Worm (Caenorhabditis elegans) whole organism, L4 larva: ENCODE measurements around the gene K09E9.3.
A peak's percentile ranks its signal among the peaks of the same experiment; 100 is the strongest.

Experiments
- F37D6.2 ChIP-seq: sonication (generic microtip); optimal IDR thresholded peaks from 2 replicates; lab custom pipeline; 2016; ENCODE audit warnings: mild to moderate bottlenecking, missing genetic modification characterization, missing compliant biosample characterization
- F49E8.2 ChIP-seq: sonication (generic microtip); optimal IDR thresholded peaks from 2 replicates; lab custom pipeline; 2016; ENCODE audit warnings: missing compliant biosample characterization, mild to moderate bottlenecking, missing genetic modification characterization, borderline replicate concordance
- Y48G9A.11 ChIP-seq: fragments of 200-800 bp; sonication (Bioruptor generic); IDR thresholded peaks from 2 replicates; pipeline ENCODE4 v1.3.6; 2022; ENCODE audit warnings: missing genetic modification reagents, missing genetic modification characterization, missing compliant biosample characterization
- ZK337.2 ChIP-seq: fragments of 200-800 bp; sonication (Bioruptor generic); IDR thresholded peaks from 2 replicates; pipeline ENCODE4 v1.3.6; 2022; ENCODE audit warnings: missing genetic modification reagents, missing genetic modification characterization, missing compliant biosample characterization
- ZK546.5 ChIP-seq, 2 experiments: sonication (generic microtip); optimal IDR thresholded peaks; 2 replicates each; lab custom pipeline; 2017; ENCODE audit warnings: missing biosample characterization in 2 of 2, missing genetic modification characterization in 2 of 2
- aha-1 ChIP-seq: fragments of 150-350 bp; peaks from one replicate; lab custom pipeline; 2014; ENCODE audit warnings: missing biosample characterization, missing genetic modification characterization
- ceh-28 ChIP-seq: fragments of 150-350 bp; optimal IDR thresholded peaks from 2 replicates; lab custom pipeline; 2014; ENCODE audit warnings: missing biosample characterization, missing genetic modification reagents, missing genetic modification characterization
- ceh-32 ChIP-seq: sonication (generic microtip); optimal IDR thresholded peaks from 2 replicates; lab custom pipeline; 2016; ENCODE audit warnings: mild to moderate bottlenecking, missing genetic modification characterization, missing compliant biosample characterization; ENCODE audit not compliant: poor library complexity
- ceh-44 ChIP-seq: fragments of 200-800 bp; sonication (Bioruptor generic); IDR thresholded peaks from 2 replicates; pipeline ENCODE4 v1.3.6; 2022; ENCODE audit warnings: missing genetic modification reagents, missing genetic modification characterization, missing compliant biosample characterization
- ctbp-1 ChIP-seq: fragments of 200-800 bp; sonication (Bioruptor generic); IDR thresholded peaks from 2 replicates; pipeline ENCODE4 v1.3.6; 2022; ENCODE audit warnings: missing genetic modification reagents, missing genetic modification characterization, missing compliant biosample characterization
- daf-16 ChIP-seq, 3 experiments: sonication (generic microtip); optimal IDR thresholded peaks; 2 replicates each; lab custom pipeline; 2016 to 2017; ENCODE audit warnings: missing genetic modification characterization in 3 of 3, missing genetic modification reagents in 3 of 3, mild to moderate bottlenecking in 2 of 3, missing compliant biosample characterization in 2 of 3, missing biosample characterization in 1 of 3, moderate library complexity in 1 of 3
- daf-19 ChIP-seq: fragments of 200-800 bp; sonication (Bioruptor generic); conservative IDR thresholded peaks from 2 replicates; pipeline ENCODE4 v1.3.6; 2022; ENCODE audit warnings: missing genetic modification characterization, missing compliant biosample characterization
- dve-1 ChIP-seq: sonication (generic microtip); optimal IDR thresholded peaks from 2 replicates; lab custom pipeline; 2017; ENCODE audit warnings: antibody characterized with exemption, mild to moderate bottlenecking, missing genetic modification characterization, missing compliant biosample characterization; ENCODE audit not compliant: insufficient read depth
- egl-43 ChIP-seq: fragments of 200-800 bp; sonication (Bioruptor generic); IDR thresholded peaks from 2 replicates; pipeline ENCODE4 v1.3.6; 2022; ENCODE audit warnings: missing genetic modification reagents, missing genetic modification characterization, missing compliant biosample characterization
- fos-1 ChIP-seq: fragments of 150-350 bp; optimal IDR thresholded peaks from 2 replicates; lab custom pipeline; 2014; ENCODE audit warnings: missing biosample characterization, missing genetic modification characterization
- hif-1 ChIP-seq, 2 experiments: sonication (generic microtip); optimal IDR thresholded peaks; 2 replicates each; lab custom pipeline; 2016 to 2017; ENCODE audit warnings: missing compliant biosample characterization in 2 of 2, missing genetic modification characterization in 2 of 2, missing genetic modification reagents in 2 of 2, missing genotype in 2 of 2, mild to moderate bottlenecking in 1 of 2
- hlh-30 ChIP-seq: sonication (generic microtip); optimal IDR thresholded peaks from 2 replicates; lab custom pipeline; 2017; ENCODE audit warnings: antibody characterized with exemption, mild to moderate bottlenecking, missing genetic modification characterization, missing compliant biosample characterization; ENCODE audit not compliant: insufficient read depth
- lim-7 ChIP-seq: fragments of 200-800 bp; sonication (Bioruptor generic); IDR thresholded peaks from 2 replicates; pipeline ENCODE4 v1.3.6; 2022; ENCODE audit warnings: missing genetic modification characterization, missing compliant biosample characterization
- lir-3 ChIP-seq: sonication (generic microtip); optimal IDR thresholded peaks from 2 replicates; lab custom pipeline; 2016; ENCODE audit warnings: mild to moderate bottlenecking, missing genetic modification characterization, missing compliant biosample characterization
- lsy-2 ChIP-seq, 2 experiments: fragments of 150-350 bp in 1 of 2; sonication (generic microtip) in 1 of 2; optimal IDR thresholded peaks; 2 replicates each; lab custom pipeline; 2014 to 2017; ENCODE audit warnings: missing biosample characterization in 2 of 2, missing genetic modification characterization in 2 of 2
- madf-5 ChIP-seq, 2 experiments: fragments of 200-800 bp; sonication (Bioruptor generic); IDR thresholded peaks; 2 replicates each; pipeline ENCODE4 v1.3.6; 2022; ENCODE audit warnings: missing compliant biosample characterization in 2 of 2, missing genetic modification characterization in 2 of 2
- mdl-1 ChIP-seq, 2 experiments: fragments of 150-350 bp in 1 of 2; sonication (generic microtip) in 1 of 2; optimal IDR thresholded peaks; 2 replicates each; lab custom pipeline; 2014 to 2017; ENCODE audit warnings: missing biosample characterization in 2 of 2, missing genetic modification characterization in 2 of 2
- mdt-29 ChIP-seq: fragments of 200-800 bp; sonication (Bioruptor generic); IDR thresholded peaks from 2 replicates; pipeline ENCODE4 v1.3.6; 2022; ENCODE audit warnings: missing genetic modification reagents, missing genetic modification characterization, missing compliant biosample characterization
- mxl-3 ChIP-seq: fragments of 200-800 bp; sonication (Bioruptor generic); optimal IDR thresholded peaks from 2 replicates; lab custom pipeline; 2018; ENCODE audit warnings: mild to moderate bottlenecking, missing genetic modification characterization, missing compliant biosample characterization
- nhr-11 ChIP-seq: fragments of 150-350 bp; optimal IDR thresholded peaks from 2 replicates; lab custom pipeline; 2014; ENCODE audit warnings: missing biosample characterization, missing genetic modification characterization
- nhr-28 ChIP-seq: fragments of 150-350 bp; optimal IDR thresholded peaks from 2 replicates; lab custom pipeline; 2014; ENCODE audit warnings: missing biosample characterization, missing genetic modification characterization
- nhr-6 ChIP-seq: fragments of 150-350 bp; optimal IDR thresholded peaks from 2 replicates; lab custom pipeline; 2014; ENCODE audit warnings: missing biosample characterization, missing genetic modification characterization
- nhr-76 ChIP-seq: fragments of 150-350 bp; optimal IDR thresholded peaks from 2 replicates; lab custom pipeline; 2014; ENCODE audit warnings: missing biosample characterization, missing genetic modification characterization
- pha-4 ChIP-seq, 2 experiments: fragments of 150-350 bp in 1 of 2; fragments of 200-800 bp in 1 of 2; sonication (Bioruptor generic) in 1 of 2; IDR thresholded peaks in 1 of 2; optimal IDR thresholded peaks in 1 of 2; 2 replicates each; pipeline versions ENCODE4 v1.3.6 to Lab custom; 2014 to 2022; ENCODE audit warnings: missing genetic modification characterization in 2 of 2, missing genetic modification reagents in 2 of 2, missing biosample characterization in 1 of 2, missing compliant biosample characterization in 1 of 2
- pqm-1 ChIP-seq: sonication (generic microtip); optimal IDR thresholded peaks from 2 replicates; lab custom pipeline; 2017; ENCODE audit warnings: missing biosample characterization, missing genetic modification characterization
- saeg-2 ChIP-seq: fragments of 200-800 bp; sonication (Bioruptor generic); IDR thresholded peaks from 2 replicates; pipeline ENCODE4 v1.3.6; 2022; ENCODE audit warnings: missing genetic modification reagents, missing genetic modification characterization, missing compliant biosample characterization
- set-16 ChIP-seq: fragments of 200-800 bp; sonication (Bioruptor generic); IDR thresholded peaks from 2 replicates; pipeline ENCODE4 v1.3.6; 2022; ENCODE audit warnings: missing genetic modification reagents, missing genetic modification characterization, missing compliant biosample characterization
- snpc-1.2 ChIP-seq: fragments of 200-800 bp; sonication (Bioruptor generic); IDR thresholded peaks from 2 replicates; pipeline ENCODE4 v1.3.6; 2022; ENCODE audit warnings: missing genetic modification reagents, missing genetic modification characterization, missing compliant biosample characterization
- spr-1 ChIP-seq: sonication (generic microtip); optimal IDR thresholded peaks from 2 replicates; lab custom pipeline; 2016; ENCODE audit warnings: mild to moderate bottlenecking, missing genetic modification characterization, missing compliant biosample characterization
- spr-3 ChIP-seq: fragments of 200-800 bp; sonication (Bioruptor generic); optimal IDR thresholded peaks from 2 replicates; lab custom pipeline; 2018; ENCODE audit warnings: mild to moderate bottlenecking, missing genetic modification characterization, missing compliant biosample characterization
- tag-97 ChIP-seq: fragments of 200-800 bp; sonication (Bioruptor generic); IDR thresholded peaks from 2 replicates; pipeline ENCODE4 v1.3.6; 2022; ENCODE audit warnings: missing genetic modification characterization, missing compliant biosample characterization
- unc-130 ChIP-seq: sonication (generic microtip); optimal IDR thresholded peaks from 2 replicates; lab custom pipeline; 2016; ENCODE audit warnings: missing genetic modification reagents, missing genetic modification characterization, missing compliant biosample characterization
- zip-2 ChIP-seq: fragments of 150-350 bp; optimal IDR thresholded peaks from 2 replicates; lab custom pipeline; 2014; ENCODE audit warnings: missing biosample characterization, missing genetic modification characterization
- ztf-11 ChIP-seq: fragments of 150-350 bp; optimal IDR thresholded peaks from 2 replicates; lab custom pipeline; 2014; ENCODE audit warnings: missing biosample characterization, missing genetic modification characterization

K09E9.3 gene

ce11 chrX:15610527-15611091 is 3.0 kb downstream of the K09E9.3 start (continued):
- no peak for TF ChIP-seq ztf-11
- no peak for TF ChIP-seq mdt-29 (GFP tag; lab: Robert Waterston, UW)
- no peak for TF ChIP-seq ceh-28 (tag; lab: Kevin White, UChicago)
- 0 out of 2 replicates have a peak, but pooled peaks have one; percentile 9 for TF ChIP-seq ctbp-1
- TF ChIP-seq set-16, result no peak
- TF ChIP-seq daf-19, result no peak
- no peak for TF ChIP-seq lir-3 (tag; lab: Kevin White, UChicago)
- TF ChIP-seq nhr-6, result peak; percentile 20
- TF ChIP-seq lim-7 (GFP tag; lab: Robert Waterston, UW), result peak; percentile 48; the same call in 1 of the 2 replicates
- no peak for TF ChIP-seq zip-2 (tag; lab: Kevin White, UChicago)
- TF ChIP-seq Y48G9A.11 (GFP tag; lab: Robert Waterston, UW), result no peak
- no peak for TF ChIP-seq F49E8.2 (tag; lab: Kevin White, UChicago)
- TF ChIP-seq hif-1 (tag; optimal IDR thresholded peaks at IDR 0.05; lab: Kevin White, UChicago), result peak; percentile 68 to 94
- peak; percentile 95 for TF ChIP-seq pqm-1 (tag; lab: Kevin White, UChicago)
- peak; percentile 81 for TF ChIP-seq fos-1 (tag; lab: Kevin White, UChicago)
- TF ChIP-seq pha-4 (GFP tag; IDR thresholded peaks at IDR 0.05; lab: Robert Waterston, UW), result no peak
- TF ChIP-seq pha-4 (tag; optimal IDR thresholded peaks at IDR 0.05; lab: Kevin White, UChicago), result peak; percentile 28
- TF ChIP-seq F37D6.2 (tag; lab: Kevin White, UChicago), result peak; percentile 20
- TF ChIP-seq unc-130, result no peak
- peak; percentile 33 for TF ChIP-seq spr-1 (tag; lab: Kevin White, UChicago)
- no peak for TF ChIP-seq ceh-32 (tag; lab: Kevin White, UChicago)
- TF ChIP-seq ceh-44 (GFP tag; lab: Robert Waterston, UW), result no peak
- TF ChIP-seq, all 104 proteins: peak for 46

- no peak for TF ChIP-seq ZK546.5 (tag; optimal IDR thresholded peaks at IDR 0.05; lab: Kevin White, UChicago)
- TF ChIP-seq nhr-11 (tag; lab: Kevin White, UChicago), result no peak
- TF ChIP-seq hif-1 (tag; optimal IDR thresholded peaks at IDR 0.05; lab: Kevin White, UChicago), result no peak
- TF ChIP-seq snpc-1.2 (GFP tag; lab: Robert Waterston, UW), result no peak
- 0 out of 2 replicates have a peak, but pooled peaks have one; percentile 37 for TF ChIP-seq egl-43 (GFP tag; lab: Robert Waterston, UW)
- TF ChIP-seq daf-16 (GFP tag; optimal IDR thresholded peaks at IDR 0.05; lab: Kevin White, UChicago), result no peak
- no peak for TF ChIP-seq daf-16 (tag; optimal IDR thresholded peaks at IDR 0.05; lab: Kevin White, UChicago)
- TF ChIP-seq mdl-1 (tag; optimal IDR thresholded peaks at IDR 0.05; lab: Kevin White, UChicago), result no peak
- TF ChIP-seq nhr-6, result no peak
- TF ChIP-seq dve-1 (tag; lab: Kevin White, UChicago), result no peak
- peak; percentile 82 for TF ChIP-seq aha-1 (tag; lab: Kevin White, UChicago)
- no peak for TF ChIP-seq set-16
- no peak for TF ChIP-seq tag-97 (GFP tag; lab: Robert Waterston, UW)
- TF ChIP-seq lsy-2 (tag; optimal IDR thresholded peaks at IDR 0.05; lab: Kevin White, UChicago), result no peak
- no peak for TF ChIP-seq ZK337.2
- TF ChIP-seq ztf-11, result no peak
- TF ChIP-seq nhr-76 (tag; lab: Kevin White, UChicago), result no peak
Measured at ce11 chrX:15609698-15610097, 3.9 kb downstream of the K09E9.3 start.

ce11 chrX:15608593-15608992 is 5.0 kb downstream of the K09E9.3 start:
- TF ChIP-seq nhr-11 (tag; lab: Kevin White, UChicago), result peak; percentile 70
- peak in 1 of 2 experiments; percentile 8 for TF ChIP-seq lsy-2 (tag; optimal IDR thresholded peaks at IDR 0.05; lab: Kevin White, UChicago)
- TF ChIP-seq mxl-3 (GFP tag; lab: Kevin White, UChicago), result peak; percentile 26
- TF ChIP-seq nhr-28 (tag; lab: Kevin White, UChicago), result no peak
- no peak for TF ChIP-seq madf-5 (GFP tag; IDR thresholded peaks at IDR 0.05; lab: Robert Waterston, UW)
- TF ChIP-seq nhr-76 (tag; lab: Kevin White, UChicago), result no peak
- TF ChIP-seq aha-1 (tag; lab: Kevin White, UChicago), result peak; percentile 13
- peak; percentile 45 for TF ChIP-seq hlh-30 (tag; lab: Kevin White, UChicago)
- no peak for TF ChIP-seq spr-3 (GFP tag; lab: Kevin White, UChicago)
- no peak for TF ChIP-seq saeg-2
- TF ChIP-seq daf-16 (GFP tag; optimal IDR thresholded peaks at IDR 0.05; lab: Kevin White, UChicago), result no peak
- TF ChIP-seq daf-16 (tag; optimal IDR thresholded peaks at IDR 0.05; lab: Kevin White, UChicago), result peak; percentile 9
